Worm (Caenorhabditis elegans): ENCODE results near the gene H37A05.2.

DNA sequence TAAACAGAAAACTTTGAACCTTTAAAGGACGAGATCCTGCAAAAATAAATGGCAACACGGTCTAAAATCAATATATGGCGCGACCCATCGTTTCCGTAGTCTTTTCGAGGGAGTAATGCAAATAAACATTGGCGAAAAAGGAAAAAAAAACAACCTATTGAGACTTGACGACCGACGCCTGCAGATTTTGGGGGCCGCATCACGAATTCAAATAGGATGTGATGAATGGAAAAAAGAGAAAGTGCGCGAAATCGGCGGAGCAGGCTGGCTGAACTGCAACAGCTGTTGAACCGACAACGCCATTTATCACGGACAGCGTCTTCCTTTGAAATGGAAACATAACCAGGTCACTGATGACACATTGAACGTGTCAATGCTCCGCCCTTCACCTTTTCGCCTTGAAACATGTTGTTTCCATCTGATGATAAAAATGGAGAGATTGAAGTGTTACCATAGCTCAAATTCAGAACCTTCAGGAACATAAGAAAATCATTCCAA is 23.8 kb upstream of the H37A05.2 start:
- TF ChIP-seq him-1 (tag; optimal IDR thresholded peaks at IDR 0.05): no peak
- TF ChIP-seq dao-5 (tag; optimal IDR thresholded peaks at IDR 0.05): no peak
- no peak for TF ChIP-seq W03F9.2 (tag; optimal IDR thresholded peaks at IDR 0.05)
